Comparison of ENCODE assay signal across 2 worm cellular contexts in the genomic region with DNA sequence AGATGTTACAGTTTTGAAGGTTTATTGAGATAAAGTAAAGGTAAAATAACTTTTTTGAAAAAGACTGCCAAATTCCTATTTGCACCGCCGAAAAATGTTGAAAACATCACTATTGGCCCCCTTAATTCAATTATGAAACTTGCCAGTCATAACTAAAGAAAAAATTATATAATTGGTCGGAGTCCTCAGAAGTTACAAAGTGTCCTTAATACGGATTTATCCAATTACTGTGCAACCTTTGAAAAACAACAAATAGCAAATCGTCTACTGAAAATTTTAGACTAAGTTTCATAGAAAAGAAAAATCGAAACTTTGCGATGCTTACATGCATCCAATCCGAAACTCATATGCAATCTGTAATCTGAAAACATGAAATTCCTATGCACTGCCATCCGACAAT.
TF ChIP-seq lines count a peak whose summit lies in the region.

No protein-coding gene starts in this region.

TF ChIP-seq in whole organism, L1 larva, 84 proteins besides CTCF, POLR2A, EP300 and RAD21:
- TF ChIP-seq lir-3 (tag; optimal IDR thresholded peaks at IDR 0.05; lab: Kevin White, UChicago; ENCODE audit: poor library complexity) (no peak), nhr-90 (tag; optimal IDR thresholded peaks at IDR 0.05; lab: Kevin White, UChicago; ENCODE audit: poor library complexity) (no peak), dpl-1 (GFP tag; optimal IDR thresholded peaks at IDR 0.05; lab: Kevin White, UChicago) (no peak), nhr-19 (GFP tag; conservative IDR thresholded peaks at IDR 0.05; lab: Robert Waterston, UW) (no peak), unc-86 (tag; optimal IDR thresholded peaks at IDR 0.05; lab: Kevin White, UChicago) (no peak), ceh-8 (GFP tag; optimal IDR thresholded peaks at IDR 0.05; lab: Kevin White, UChicago) (peak; percentile 74), lin-15B (tag; optimal IDR thresholded peaks at IDR 0.05; lab: Kevin White, UChicago) (no peak)

TF ChIP-seq in whole organism, L4 larva, 104 proteins besides CTCF, POLR2A, EP300 and RAD21:
- TF ChIP-seq aha-1 (tag; lab: Kevin White, UChicago) (peak; percentile 65), unc-62 (GFP tag; optimal IDR thresholded peaks at IDR 0.05 in 1 of 2; lab: Kevin White, UChicago) (no peak), unc-62 (tag; optimal IDR thresholded peaks at IDR 0.05; lab: Kevin White, UChicago) (no peak)

Comparison
In these comparisons a context has a peak if more than half of its experiments do, and no peak if none do; other contexts are left out.
1. Of the 29 proteins assayed by ChIP-seq in both whole organism, L4 larva and whole organism, L1 larva: peak only in whole organism, L4 larva: aha-1; only in whole organism, L1 larva: none; in both: none; in neither: 28.